Worm (Caenorhabditis elegans): ENCODE measurements around the gene msrp-5.

msrp-5 gene

DNA sequence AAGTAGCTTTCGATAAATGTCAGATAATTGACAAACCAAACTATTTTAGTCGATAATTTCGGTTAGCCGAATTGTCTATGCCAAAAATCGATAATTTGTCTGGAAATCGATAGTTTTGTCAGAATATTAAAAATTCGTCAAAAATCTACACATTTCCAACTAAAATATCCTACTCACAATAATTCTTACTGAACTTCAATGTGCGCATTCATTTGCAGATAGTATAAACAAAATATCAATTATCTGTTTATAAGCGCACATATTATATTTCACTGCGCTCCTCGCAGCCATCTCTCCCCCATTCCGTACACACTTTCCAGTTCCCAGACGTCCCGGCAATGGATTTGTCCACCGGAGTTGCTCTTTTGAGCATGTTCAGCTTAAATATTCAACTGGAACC, 8.1 kb downstream of the msrp-5 start, which contains the start of gene lgc-28 (continued):
- TF ChIP-seq Y67H2A.10 (GFP tag; conservative IDR thresholded peaks at IDR 0.05) (no peak), zim-3 (tag; optimal IDR thresholded peaks at IDR 0.05) (no peak)

DNA sequence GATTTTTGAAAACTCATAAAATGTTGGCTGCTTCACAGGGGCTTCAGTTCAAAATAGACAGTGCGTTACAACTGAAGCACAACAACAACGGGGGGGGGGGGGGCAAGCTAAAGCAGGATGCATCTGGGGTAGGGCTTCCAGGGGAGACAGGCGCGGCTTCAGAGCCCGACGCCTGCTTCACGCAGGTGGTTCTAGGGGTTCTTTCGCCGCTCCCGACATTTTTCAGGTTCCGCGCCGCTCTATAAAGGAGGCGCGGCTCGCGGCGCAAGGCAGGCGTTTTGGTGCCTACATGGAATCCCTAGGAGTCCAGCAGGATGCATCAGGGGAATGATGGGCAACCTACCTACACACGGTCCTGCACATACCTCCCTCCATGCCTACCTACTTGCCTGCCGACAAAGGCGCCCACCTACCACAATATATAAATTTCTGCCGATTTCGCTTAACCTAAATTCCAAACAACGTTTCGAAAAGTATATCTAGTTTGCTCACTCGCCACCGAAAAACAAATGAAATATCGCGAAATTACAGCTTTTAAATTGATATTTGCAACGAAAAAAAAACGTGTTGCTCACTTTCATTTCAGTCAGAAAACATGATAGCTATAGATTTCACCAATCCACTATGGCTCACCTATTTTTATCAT, 10.5 kb downstream of the msrp-5 start, which contains the start of gene sri-71:
sri-71 (plus strand) TSS at position 596 of the 646 bp plus-strand sequence.
- TF ChIP-seq dox-1 (GFP tag; IDR thresholded peaks at IDR 0.05) (0 out of 2 replicates have a peak, but pooled peaks have one; percentile 26), egrh-3 (GFP tag; IDR thresholded peaks at IDR 0.05) (peak; percentile 87; the same call in 1 of the 2 replicates), madf-10 (tag; optimal IDR thresholded peaks at IDR 0.05) (no peak), chd-7 (tag; optimal IDR thresholded peaks at IDR 0.05) (peak; percentile 4), zfh-2 (GFP tag; conservative IDR thresholded peaks at IDR 0.05) (peak; percentile 91)

DNA sequence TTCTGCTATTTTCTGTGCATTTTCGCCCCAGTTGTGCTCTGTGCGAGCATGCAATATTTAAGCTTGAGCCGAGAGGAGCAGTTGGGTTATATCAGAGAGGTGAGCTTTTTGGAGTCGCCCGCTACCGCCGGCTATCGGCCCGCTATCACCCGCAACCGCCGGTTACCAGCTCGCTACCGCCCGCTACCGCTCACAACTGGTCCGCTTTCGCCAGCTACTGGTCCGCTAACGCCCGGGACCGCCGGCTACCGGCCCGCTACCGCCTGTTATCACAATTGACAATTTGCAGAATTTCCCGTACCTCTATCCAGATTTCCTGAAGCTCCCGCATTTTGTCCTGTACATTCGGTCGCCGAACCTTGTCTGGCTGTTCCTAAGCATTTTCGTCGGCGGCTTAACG, 11.7 kb downstream of the msrp-5 start:
- TF ChIP-seq mcd-1 (GFP tag; IDR thresholded peaks at IDR 0.05) (0 out of 2 replicates have a peak, but pooled peaks have one; percentile 22), F37B4.10 (GFP tag; IDR thresholded peaks at IDR 0.05) (0 out of 2 replicates have a peak, but pooled peaks have one; percentile 52), ZK185.1 (tag; optimal IDR thresholded peaks at IDR 0.05; ENCODE audit: poor library complexity, severe bottlenecking) (no peak), zfh-2 (GFP tag; conservative IDR thresholded peaks at IDR 0.05) (peak; percentile 85), egrh-3 (GFP tag; IDR thresholded peaks at IDR 0.05) (peak; percentile 81; the same call in 1 of the 2 replicates), F23B12.7 (tag; optimal IDR thresholded peaks at IDR 0.05; ENCODE audit: insufficient read depth) (no peak), nhr-80 (tag; optimal IDR thresholded peaks at IDR 0.05) (no peak), bed-2 (GFP tag; IDR thresholded peaks at IDR 0.05) (no peak)

DNA sequence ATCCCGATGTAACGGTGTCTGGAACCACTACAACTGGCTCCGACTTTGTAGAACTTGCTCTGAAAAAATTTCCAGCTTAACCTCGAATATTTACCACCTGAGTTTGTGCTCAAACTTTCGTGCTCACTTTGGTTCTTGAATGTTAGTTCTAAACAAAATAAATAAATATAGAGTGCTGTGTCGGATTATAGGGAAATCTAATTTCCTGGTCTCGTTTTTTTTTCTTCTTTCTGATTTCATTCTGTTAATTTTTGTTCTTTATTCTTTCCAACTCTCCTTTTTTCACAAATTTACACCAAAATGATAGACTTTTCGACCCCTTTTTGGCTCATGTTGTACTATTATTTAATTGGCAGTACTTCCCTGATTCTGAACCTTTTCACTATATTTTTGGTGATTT, 12.5 kb downstream of the msrp-5 start, which contains the start of gene sri-37:
sri-37 (plus strand) TSS at position 301 of the 400 bp plus-strand sequence.
- no peak for TF ChIP-seq K11D2.4 (GFP tag; IDR thresholded peaks at IDR 0.05)
- TF ChIP-seq lin-26 (GFP tag; IDR thresholded peaks at IDR 0.05), result no peak
- TF ChIP-seq tbp1 (GFP tag; optimal IDR thresholded peaks at IDR 0.05), result no peak
- no peak for TF ChIP-seq ekl-4 (GFP tag; IDR thresholded peaks at IDR 0.05)
- no peak for TF ChIP-seq F10E7.11 (tag; optimal IDR thresholded peaks at IDR 0.05)
- no peak for TF ChIP-seq nfyb-1 (GFP tag; IDR thresholded peaks at IDR 0.05)
- no peak for TF ChIP-seq sea-2 (GFP tag; IDR thresholded peaks at IDR 0.05)
- TF ChIP-seq ztf-6 (GFP tag; IDR thresholded peaks at IDR 0.05), result no peak
- no peak for TF ChIP-seq ets-4 (GFP tag; optimal IDR thresholded peaks at IDR 0.05)
- TF ChIP-seq B0261.1 (tag; optimal IDR thresholded peaks at IDR 0.05), result no peak
- TF ChIP-seq Y95B8A.8 (GFP tag; IDR thresholded peaks at IDR 0.05), result no peak
- no peak for TF ChIP-seq B0336.3 (GFP tag; IDR thresholded peaks at IDR 0.05)
- no peak for TF ChIP-seq nhr-90 (tag; optimal IDR thresholded peaks at IDR 0.05)

DNA sequence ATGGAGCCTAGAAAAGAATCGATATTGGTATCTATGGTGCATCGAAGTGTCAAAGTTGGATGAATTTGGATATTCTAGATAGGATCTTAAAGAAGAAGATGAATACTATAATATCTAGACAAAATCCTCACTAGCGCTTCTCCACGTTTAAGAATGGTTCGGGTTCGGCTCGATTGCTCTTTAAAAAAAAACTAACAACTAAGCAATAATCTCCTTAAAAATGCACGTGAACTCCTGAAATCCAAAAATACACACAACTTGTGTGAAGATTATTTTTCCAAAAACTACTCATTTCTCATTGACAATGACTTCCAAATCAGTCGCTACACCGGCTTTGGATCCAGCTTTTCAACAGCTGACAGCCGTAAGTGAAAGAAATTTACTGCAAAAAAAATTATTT, 14.4 kb downstream of the msrp-5 start, which contains the start of gene D2062.1:
D2062.1 (plus strand) TSS at position 301 of the 400 bp plus-strand sequence.
- no peak for TF ChIP-seq ets-4 (GFP tag; optimal IDR thresholded peaks at IDR 0.05)
- no peak for TF ChIP-seq snpc-1.3 (tag; optimal IDR thresholded peaks at IDR 0.05; ENCODE audit: insufficient read depth)
- TF ChIP-seq Y79H2A.3 (GFP tag; conservative IDR thresholded peaks at IDR 0.05), result no peak
- TF ChIP-seq rpc-1 (optimal IDR thresholded peaks at IDR 0.05), result no peak
- TF ChIP-seq rpc-1 (tag; optimal IDR thresholded peaks at IDR 0.05), result no peak
- no peak for TF ChIP-seq hlh-26 (GFP tag; conservative IDR thresholded peaks at IDR 0.05)
- no peak for TF ChIP-seq tlf-1 (GFP tag; optimal IDR thresholded peaks at IDR 0.05)
- no peak for TF ChIP-seq sptf-2 (GFP tag; optimal IDR thresholded peaks at IDR 0.05)
- no peak for TF ChIP-seq ceh-79 (tag; optimal IDR thresholded peaks at IDR 0.05)
- TF ChIP-seq hlh-12 (tag; optimal IDR thresholded peaks at IDR 0.05), result no peak
- TF ChIP-seq aptf-3 (GFP tag; IDR thresholded peaks at IDR 0.05), result no peak
- no peak for TF ChIP-seq Y67H2A.10 (GFP tag; conservative IDR thresholded peaks at IDR 0.05)
- TF ChIP-seq ztf-25 (GFP tag; IDR thresholded peaks at IDR 0.05), result no peak
- TF ChIP-seq attf-3 (GFP tag; conservative IDR thresholded peaks at IDR 0.05), result no peak
- no peak for TF ChIP-seq ztf-26 (tag; optimal IDR thresholded peaks at IDR 0.05)
- no peak for TF ChIP-seq F49E8.2 (tag; optimal IDR thresholded peaks at IDR 0.05; ENCODE audit: insufficient read depth)
- TF ChIP-seq egl-44 (GFP tag; IDR thresholded peaks at IDR 0.05), result no peak
- TF ChIP-seq ZK185.1 (tag; optimal IDR thresholded peaks at IDR 0.05; ENCODE audit: poor library complexity, severe bottlenecking), result no peak
